Worm (Caenorhabditis elegans) whole organism, young adult: ENCODE results near the gene F09F7.6.

Source experiments
- B0336.3 ChIP-seq: fragments of 200-800 bp; sonication (Bioruptor generic); IDR thresholded peaks from 2 replicates; pipeline ENCODE4 v1.3.6; 2022; ENCODE audit warnings: missing genetic modification characterization, missing compliant biosample characterization
- F10E7.11 ChIP-seq: sonication (generic microtip); optimal IDR thresholded peaks from 2 replicates; lab custom pipeline; 2017; ENCODE audit warnings: mild to moderate bottlenecking, missing genetic modification characterization, moderate library complexity, missing compliant biosample characterization
- F23B12.7 ChIP-seq: sonication (generic microtip); optimal IDR thresholded peaks from 2 replicates; lab custom pipeline; 2017; ENCODE audit warnings: missing genetic modification characterization, mild to moderate bottlenecking, missing compliant biosample characterization, antibody characterized with exemption, moderate library complexity; ENCODE audit not compliant: insufficient read depth
- F37B4.10 ChIP-seq: fragments of 200-800 bp; sonication (Bioruptor generic); IDR thresholded peaks from 2 replicates; pipeline ENCODE4 v1.3.6; 2022; ENCODE audit warnings: missing genetic modification characterization, missing compliant biosample characterization
- F52B5.7 ChIP-seq: sonication (generic microtip); optimal IDR thresholded peaks from 2 replicates; lab custom pipeline; 2016; ENCODE audit warnings: mild to moderate bottlenecking, missing genetic modification characterization, missing compliant biosample characterization
- F57A8.1 ChIP-seq: fragments of 200-800 bp; sonication (Bioruptor generic); optimal IDR thresholded peaks from 2 replicates; lab custom pipeline; 2018; ENCODE audit warnings: mild to moderate bottlenecking, missing genetic modification characterization, moderate library complexity, missing compliant biosample characterization
- T07F8.4 ChIP-seq: sonication (generic microtip); optimal IDR thresholded peaks from 2 replicates; lab custom pipeline; 2016; ENCODE audit warnings: mild to moderate bottlenecking, missing genetic modification characterization, moderate library complexity, missing compliant biosample characterization
- T26A5.8 ChIP-seq: sonication (generic microtip); optimal IDR thresholded peaks from 2 replicates; lab custom pipeline; 2016; ENCODE audit warnings: missing genetic modification characterization, missing compliant biosample characterization
- Y53F4B.3 ChIP-seq: fragments of 200-800 bp; sonication (Bioruptor generic); IDR thresholded peaks from 2 replicates; pipeline ENCODE4 v1.3.6; 2022; ENCODE audit warnings: missing genetic modification reagents, missing genetic modification characterization, missing compliant biosample characterization
- Y53G8AR.9 ChIP-seq: fragments of 200-800 bp; sonication (Bioruptor generic); conservative IDR thresholded peaks from 2 replicates; pipeline ENCODE4 v1.3.6; 2022; ENCODE audit warnings: missing genetic modification reagents, missing genetic modification characterization, missing compliant biosample characterization
- atf-7 ChIP-seq: sonication (generic microtip); optimal IDR thresholded peaks from 2 replicates; lab custom pipeline; 2017; ENCODE audit warnings: mild to moderate bottlenecking, missing genetic modification characterization, missing compliant biosample characterization
- attf-3 ChIP-seq: fragments of 200-800 bp; sonication (Bioruptor generic); conservative IDR thresholded peaks from 2 replicates; pipeline ENCODE4 v1.3.6; 2022; ENCODE audit warnings: missing genetic modification reagents, missing genetic modification characterization, missing compliant biosample characterization
- attf-6 ChIP-seq: fragments of 200-800 bp; sonication (Bioruptor generic); IDR thresholded peaks from 2 replicates; pipeline ENCODE4 v1.3.6; 2022; ENCODE audit warnings: missing genetic modification reagents, missing genetic modification characterization, missing compliant biosample characterization
- cebp-2 ChIP-seq: fragments of 200-800 bp; sonication (Bioruptor generic); IDR thresholded peaks from 2 replicates; pipeline ENCODE4 v1.3.6; 2022; ENCODE audit warnings: missing genetic modification characterization, missing compliant biosample characterization
- ceh-58 ChIP-seq: fragments of 200-800 bp; sonication (Bioruptor generic); IDR thresholded peaks from 2 replicates; pipeline ENCODE4 v1.3.6; 2022; ENCODE audit warnings: missing genetic modification characterization, missing compliant biosample characterization
- chd-7 ChIP-seq: sonication (generic microtip); optimal IDR thresholded peaks from 2 replicates; lab custom pipeline; 2016; ENCODE audit warnings: mild to moderate bottlenecking, missing genetic modification characterization, moderate library complexity, missing compliant biosample characterization
- die-1 ChIP-seq: sonication (generic microtip); optimal IDR thresholded peaks from 2 replicates; lab custom pipeline; 2016; ENCODE audit warnings: missing genotype, mild to moderate bottlenecking, missing genetic modification characterization, missing compliant biosample characterization
- dpl-1 ChIP-seq: fragments of 150-350 bp; optimal IDR thresholded peaks from 2 replicates; lab custom pipeline; 2014; ENCODE audit warnings: missing biosample characterization, missing genetic modification reagents, missing genetic modification characterization
- efl-1 ChIP-seq: fragments of 150-350 bp; optimal IDR thresholded peaks from 2 replicates; lab custom pipeline; 2014; ENCODE audit warnings: missing biosample characterization, missing genetic modification reagents, missing genetic modification characterization
- egl-18 ChIP-seq: fragments of 200-800 bp; sonication (Bioruptor generic); IDR thresholded peaks from 2 replicates; pipeline ENCODE4 v1.3.6; 2022; ENCODE audit warnings: missing genetic modification reagents, missing genetic modification characterization, missing compliant biosample characterization
- egrh-3 ChIP-seq: fragments of 200-800 bp; sonication (Bioruptor generic); IDR thresholded peaks from 2 replicates; pipeline ENCODE4 v1.3.6; 2022; ENCODE audit warnings: missing genetic modification reagents, missing genetic modification characterization, missing compliant biosample characterization
- ets-4 ChIP-seq: fragments of 200-800 bp; sonication (Bioruptor generic); optimal IDR thresholded peaks from 2 replicates; lab custom pipeline; 2018; ENCODE audit warnings: mild to moderate bottlenecking, missing genetic modification characterization, missing compliant biosample characterization
- hrde-1 ChIP-seq: sonication (generic microtip); optimal IDR thresholded peaks from 2 replicates; lab custom pipeline; 2016; ENCODE audit warnings: missing genetic modification characterization, mild to moderate bottlenecking, missing compliant biosample characterization, moderate library complexity, missing genotype, missing genetic modification reagents, borderline replicate concordance
- lag-1 ChIP-seq: fragments of 200-800 bp; sonication (Bioruptor generic); IDR thresholded peaks from 2 replicates; pipeline ENCODE4 v1.3.6; 2022; ENCODE audit warnings: missing genetic modification reagents, missing genetic modification characterization, missing compliant biosample characterization
- let-526 ChIP-seq: fragments of 200-800 bp; sonication (Bioruptor generic); IDR thresholded peaks from 2 replicates; pipeline ENCODE4 v1.3.6; 2022; ENCODE audit warnings: missing genetic modification reagents, missing genetic modification characterization, missing compliant biosample characterization
- lin-26 ChIP-seq: fragments of 200-800 bp; sonication (Bioruptor generic); IDR thresholded peaks from 2 replicates; pipeline ENCODE4 v1.3.6; 2022; ENCODE audit warnings: missing genetic modification reagents, missing genetic modification characterization, missing compliant biosample characterization
- lin-35 ChIP-seq, 3 experiments: fragments of 150-350 bp in 2 of 3; sonication (generic microtip) in 1 of 3; optimal IDR thresholded peaks; 2 replicates each; lab custom pipeline; 2014 to 2018; ENCODE audit warnings: missing biosample characterization in 3 of 3, missing genetic modification characterization in 3 of 3, missing genetic modification reagents in 3 of 3
- lin-40 ChIP-seq: sonication (generic microtip); optimal IDR thresholded peaks from 2 replicates; lab custom pipeline; 2016; ENCODE audit warnings: missing genetic modification characterization, mild to moderate bottlenecking, missing compliant biosample characterization, missing genotype, missing genetic modification reagents
- lin-54 ChIP-seq: fragments of 200-800 bp; sonication (Bioruptor generic); optimal IDR thresholded peaks from 2 replicates; lab custom pipeline; 2018; ENCODE audit warnings: mild to moderate bottlenecking, missing genetic modification characterization, missing compliant biosample characterization
- lir-1 ChIP-seq: fragments of 200-800 bp; sonication (Bioruptor generic); conservative IDR thresholded peaks from 2 replicates; pipeline ENCODE4 v1.3.6; 2022; ENCODE audit warnings: missing genetic modification reagents, missing genetic modification characterization, missing compliant biosample characterization
- lsy-27 ChIP-seq: sonication (generic microtip); optimal IDR thresholded peaks from 2 replicates; lab custom pipeline; 2017; ENCODE audit warnings: missing genetic modification characterization, mild to moderate bottlenecking, missing compliant biosample characterization, antibody characterized with exemption, missing genotype, borderline replicate concordance; ENCODE audit not compliant: insufficient read depth
- madf-10 ChIP-seq: sonication (generic microtip); optimal IDR thresholded peaks from 2 replicates; lab custom pipeline; 2016; ENCODE audit warnings: mild to moderate bottlenecking, missing genetic modification characterization, missing compliant biosample characterization
- madf-6 ChIP-seq: fragments of 200-800 bp; sonication (Bioruptor generic); IDR thresholded peaks from 2 replicates; pipeline ENCODE4 v1.3.6; 2022; ENCODE audit warnings: missing genetic modification reagents, missing genetic modification characterization, missing compliant biosample characterization
- madf-8 ChIP-seq: fragments of 200-800 bp; sonication (Bioruptor generic); conservative IDR thresholded peaks from 2 replicates; pipeline ENCODE4 v1.3.6; 2022; ENCODE audit warnings: missing genetic modification reagents, missing genetic modification characterization, missing compliant biosample characterization
- nfyb-1 ChIP-seq: fragments of 200-800 bp; sonication (Bioruptor generic); IDR thresholded peaks from 2 replicates; pipeline ENCODE4 v1.3.6; 2022; ENCODE audit warnings: missing genetic modification reagents, missing genetic modification characterization, missing compliant biosample characterization
- nhr-179 ChIP-seq: sonication (generic microtip); optimal IDR thresholded peaks from 2 replicates; lab custom pipeline; 2016; ENCODE audit warnings: mild to moderate bottlenecking, missing genetic modification characterization, missing compliant biosample characterization
- nhr-80 ChIP-seq: sonication (generic microtip); optimal IDR thresholded peaks from 2 replicates; lab custom pipeline; 2016; ENCODE audit warnings: missing genetic modification characterization, missing compliant biosample characterization
- nhr-90 ChIP-seq: sonication (generic microtip); optimal IDR thresholded peaks from 2 replicates; lab custom pipeline; 2016; ENCODE audit warnings: missing genotype, mild to moderate bottlenecking, missing genetic modification characterization, missing compliant biosample characterization
- rcor-1 ChIP-seq: fragments of 200-800 bp; sonication (Bioruptor generic); IDR thresholded peaks from 2 replicates; pipeline ENCODE4 v1.3.6; 2022; ENCODE audit warnings: missing genetic modification reagents, missing genetic modification characterization, missing compliant biosample characterization
- sea-2 ChIP-seq: fragments of 200-800 bp; sonication (Bioruptor generic); IDR thresholded peaks from 2 replicates; pipeline ENCODE4 v1.3.6; 2022; ENCODE audit warnings: missing genetic modification characterization, missing compliant biosample characterization
- snpc-3.4 ChIP-seq: sonication (generic microtip); optimal IDR thresholded peaks from 2 replicates; lab custom pipeline; 2017; ENCODE audit warnings: missing genetic modification characterization, mild to moderate bottlenecking, missing compliant biosample characterization, antibody characterized with exemption, moderate library complexity, missing genotype, missing genetic modification reagents
- snpc-4 ChIP-seq, 5 experiments: fragments of 150-350 bp in 1 of 5; sonication (generic microtip) in 4 of 5; optimal IDR thresholded peaks; 2 replicates each; lab custom pipeline; 2014 to 2018; ENCODE audit warnings: missing genetic modification characterization in 5 of 5, missing biosample characterization in 3 of 5, antibody characterized with exemption in 2 of 5, mild to moderate bottlenecking in 2 of 5, missing compliant biosample characterization in 2 of 5, missing genotype in 2 of 5, moderate library complexity in 2 of 5, missing genetic modification reagents in 1 of 5
- somi-1 ChIP-seq: fragments of 200-800 bp; sonication (Bioruptor generic); optimal IDR thresholded peaks from 2 replicates; lab custom pipeline; 2018; ENCODE audit warnings: mild to moderate bottlenecking, missing genetic modification characterization, missing compliant biosample characterization
- tbx-9 ChIP-seq: sonication (generic microtip); optimal IDR thresholded peaks from 2 replicates; lab custom pipeline; 2016; ENCODE audit warnings: borderline replicate concordance, missing genetic modification characterization, inconsistent platforms, missing compliant biosample characterization
- tlf-1 ChIP-seq: fragments of 200-800 bp; sonication (Bioruptor generic); optimal IDR thresholded peaks from 2 replicates; lab custom pipeline; 2018; ENCODE audit warnings: mild to moderate bottlenecking, missing genetic modification characterization, missing compliant biosample characterization

The F09F7.6 gene

ce11 chrIII:5554884-5555500 lies 3.1 kb upstream of the F09F7.6 start, which contains the start of the genes nmad-1 and hach-1 (continued):
- peak; percentile 81 for TF ChIP-seq lin-54 (GFP tag; lab: Kevin White, UChicago)
- TF ChIP-seq attf-6 (GFP tag; lab: Robert Waterston, UW): no peak
- peak; percentile 19 for TF ChIP-seq F10E7.11
- peak in 2 of 3 experiments; percentile 60 to 75 for TF ChIP-seq lin-35 (GFP tag; optimal IDR thresholded peaks at IDR 0.05; lab: Kevin White, UChicago)
- TF ChIP-seq F37B4.10 (GFP tag; lab: Robert Waterston, UW): no peak
- peak; percentile 73 for TF ChIP-seq snpc-4 (GFP tag; optimal IDR thresholded peaks at IDR 0.05; lab: Kevin White, UChicago)
- peak in 3 of 4 experiments; percentile 60 to 76 (median 75) for TF ChIP-seq snpc-4 (tag; optimal IDR thresholded peaks at IDR 0.05; lab: Kevin White, UChicago)
- no peak for TF ChIP-seq lag-1 (GFP tag; lab: Robert Waterston, UW)
- TF ChIP-seq cebp-2 (GFP tag; lab: Robert Waterston, UW): no peak
- TF ChIP-seq rcor-1 (GFP tag; lab: Robert Waterston, UW): peak; percentile 58
- no peak for TF ChIP-seq hrde-1
- no peak for TF ChIP-seq nhr-90 (tag; lab: Kevin White, UChicago)
- TF ChIP-seq attf-3 (GFP tag; lab: Robert Waterston, UW): peak; percentile 53; the same call in 1 of the 2 replicates
- TF ChIP-seq F52B5.7 (tag; lab: Kevin White, UChicago): peak; percentile 19
- no peak for TF ChIP-seq somi-1 (GFP tag; lab: Kevin White, UChicago)
- no peak for TF ChIP-seq sea-2 (GFP tag; lab: Robert Waterston, UW)
- TF ChIP-seq die-1: peak; percentile 55
- TF ChIP-seq let-526: no peak
- no peak for TF ChIP-seq lsy-27 (tag; lab: Kevin White, UChicago)
- TF ChIP-seq T07F8.4 (tag; lab: Kevin White, UChicago): no peak
- no peak for TF ChIP-seq ceh-58
- TF ChIP-seq dpl-1 (GFP tag; lab: Kevin White, UChicago): no peak
- TF ChIP-seq madf-8 (GFP tag; lab: Robert Waterston, UW): peak; percentile 37; the same call in 1 of the 2 replicates
- TF ChIP-seq egrh-3 (GFP tag; lab: Robert Waterston, UW): peak; percentile 32; the same call in 1 of the 2 replicates
- TF ChIP-seq tbx-9 (tag; lab: Kevin White, UChicago): no peak
- peak; percentile 38 for TF ChIP-seq tlf-1 (GFP tag; lab: Kevin White, UChicago)
- no peak for TF ChIP-seq nhr-179 (tag; lab: Kevin White, UChicago)
- TF ChIP-seq snpc-3.4 (tag; lab: Kevin White, UChicago): peak; percentile 88
- no peak for TF ChIP-seq F57A8.1 (GFP tag; lab: Kevin White, UChicago)
- TF ChIP-seq Y53F4B.3 (GFP tag; lab: Robert Waterston, UW): no peak
- no peak for TF ChIP-seq T26A5.8 (tag; lab: Kevin White, UChicago)
- TF ChIP-seq, all 124 proteins: peak for 53

- TF ChIP-seq lin-26 (GFP tag; lab: Robert Waterston, UW) (no peak), sea-2 (GFP tag; lab: Robert Waterston, UW) (no peak), snpc-3.4 (tag; lab: Kevin White, UChicago) (no peak), chd-7 (tag; lab: Kevin White, UChicago) (no peak), F23B12.7 (tag; lab: Kevin White, UChicago) (peak; percentile 20), tlf-1 (GFP tag; lab: Kevin White, UChicago) (peak; percentile 48), madf-6 (GFP tag; lab: Robert Waterston, UW) (peak; percentile 11; the same call in 1 of the 2 replicates), lin-40 (tag; lab: Kevin White, UChicago) (peak; percentile 26), atf-7 (tag; lab: Kevin White, UChicago) (peak; percentile 64), madf-10 (tag; lab: Kevin White, UChicago) (peak; percentile 17), let-526 (0 out of 2 replicates have a peak, but pooled peaks have one; percentile 48), B0336.3 (peak; percentile 54), ets-4 (GFP tag; lab: Kevin White, UChicago) (peak; percentile 2), efl-1 (GFP tag; lab: Kevin White, UChicago) (no peak), attf-3 (GFP tag; lab: Robert Waterston, UW) (no peak), nfyb-1 (GFP tag; lab: Robert Waterston, UW) (peak; percentile 79), nhr-80 (tag; lab: Kevin White, UChicago) (peak; percentile 78), lir-1 (GFP tag; lab: Robert Waterston, UW) (0 out of 2 replicates have a peak, but pooled peaks have one; percentile 10), Y53G8AR.9 (peak; percentile 55; the same call in 1 of the 2 replicates), nhr-90 (tag; lab: Kevin White, UChicago) (peak; percentile 53), egl-18 (GFP tag; lab: Robert Waterston, UW) (no peak)
Observed at ce11 chrIII:5553098-5553497, 1.2 kb upstream of the F09F7.6 start.
